Worm (Caenorhabditis elegans): ENCODE data around the gene cav-1.

ce11 chrIV:9790708-9791107 is 18.4 kb downstream of the cav-1 start:
- TF ChIP-seq ama-1 (optimal IDR thresholded peaks at IDR 0.05): no peak
- no peak for TF ChIP-seq hnd-1 (tag; optimal IDR thresholded peaks at IDR 0.05)
- no peak for TF ChIP-seq flt-1 (GFP tag; IDR thresholded peaks at IDR 0.05)
- TF ChIP-seq aly-1 (tag; optimal IDR thresholded peaks at IDR 0.05): no peak
- no peak for TF ChIP-seq F13C5.2 (tag; optimal IDR thresholded peaks at IDR 0.05)
- no peak for TF ChIP-seq tbx-37 (GFP tag; conservative IDR thresholded peaks at IDR 0.05)
- TF ChIP-seq ets-7 (tag; optimal IDR thresholded peaks at IDR 0.05): no peak
- TF ChIP-seq hmg-4 (GFP tag; optimal IDR thresholded peaks at IDR 0.05): no peak
- TF ChIP-seq B0310.2 (tag; optimal IDR thresholded peaks at IDR 0.05): no peak
- TF ChIP-seq sea-1 (GFP tag; conservative IDR thresholded peaks at IDR 0.05): no peak
- TF ChIP-seq tbx-11 (GFP tag; IDR thresholded peaks at IDR 0.05): no peak
- no peak for TF ChIP-seq scrt-1 (GFP tag; IDR thresholded peaks at IDR 0.05)
- TF ChIP-seq hmbx-1 (tag; optimal IDR thresholded peaks at IDR 0.05): no peak
- TF ChIP-seq tra-4 (tag; optimal IDR thresholded peaks at IDR 0.05): no peak
